Worm (Caenorhabditis elegans) whole organism, L4 larva: ENCODE data around the gene enu-3.2.

Experiments
- R02D3.7 ChIP-seq: fragments of 150-350 bp; sonication (generic microtip); optimal IDR thresholded peaks from 3 replicates; lab custom pipeline; 2014; ENCODE audit warnings: missing biosample characterization, missing genetic modification characterization
- T20F7.1 ChIP-seq: fragments of 200-800 bp; sonication (Bioruptor generic); optimal IDR thresholded peaks from 2 replicates; lab custom pipeline; 2018; ENCODE audit warnings: mild to moderate bottlenecking, missing genetic modification characterization, missing compliant biosample characterization
- aha-1 ChIP-seq: fragments of 150-350 bp; peaks from one replicate; lab custom pipeline; 2014; ENCODE audit warnings: missing biosample characterization, missing genetic modification characterization
- attf-4 ChIP-seq: sonication (generic microtip); optimal IDR thresholded peaks from 3 replicates; lab custom pipeline; 2017; ENCODE audit warnings: missing biosample characterization, missing genetic modification characterization

DNA sequence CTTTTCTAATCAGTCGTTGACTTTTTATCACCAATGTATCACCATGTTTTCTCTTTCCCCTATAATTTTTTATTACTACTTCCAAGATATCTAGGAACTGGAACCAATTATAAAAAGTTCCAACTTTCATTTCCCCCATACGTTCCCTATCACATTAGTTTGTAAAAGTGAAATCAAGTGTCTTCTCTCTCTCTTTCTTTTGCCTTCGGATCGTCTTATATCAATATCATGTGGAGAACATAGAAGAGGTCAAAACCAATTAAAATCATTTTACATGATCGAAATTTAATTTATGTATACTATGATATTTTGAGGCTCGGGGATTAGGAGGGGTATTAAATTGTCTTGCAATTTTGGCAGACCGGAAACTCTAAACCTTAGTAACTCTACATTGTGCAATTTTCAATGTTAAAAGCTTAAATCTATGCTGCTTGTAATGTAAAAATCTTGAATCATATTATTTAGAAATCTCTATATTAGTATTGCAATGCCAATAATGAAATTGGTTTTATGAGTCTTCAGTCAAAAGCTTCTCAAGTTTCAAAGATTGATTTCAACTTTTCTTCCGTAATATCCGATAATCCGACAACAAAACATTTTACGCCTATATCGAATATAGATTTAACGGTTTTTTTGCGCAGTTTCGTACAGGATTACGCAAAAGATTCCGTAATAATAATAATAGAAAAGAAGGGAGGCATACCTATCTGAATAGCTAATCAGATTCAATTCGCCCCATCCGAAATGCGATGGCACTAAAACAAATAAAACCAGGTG lies 17.0 kb downstream of the enu-3.2 start:
- no peak for TF ChIP-seq attf-4
- TF ChIP-seq T20F7.1, result no peak
- no peak for TF ChIP-seq R02D3.7 (tag; lab: Kevin White, UChicago)
- peak; percentile 96 for TF ChIP-seq aha-1
